Worm (Caenorhabditis elegans): ENCODE results near the gene atp-2.

Gene atp-2

DNA sequence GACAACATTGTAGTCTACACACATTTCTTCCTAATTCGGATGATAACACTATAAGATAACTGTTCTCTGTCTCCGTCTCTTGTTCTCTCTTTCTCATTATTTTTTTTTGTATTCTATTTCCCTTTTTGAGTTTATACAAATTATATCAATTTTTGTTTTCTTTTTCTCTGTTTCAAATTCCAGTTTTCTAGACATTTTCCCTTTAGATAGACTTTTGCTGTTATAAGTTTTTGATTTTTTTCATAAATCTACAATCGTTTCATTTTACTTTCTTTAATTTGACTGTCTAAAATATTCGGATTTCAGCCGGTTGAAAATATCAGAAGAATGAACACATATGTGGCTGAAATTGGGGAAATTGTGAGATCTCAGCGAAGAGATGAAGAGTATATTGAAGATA is 7.9 kb downstream of the atp-2 start, which contains the start of gene prx-10:
prx-10 (plus strand) TSS at position 301 of the 400 bp plus-strand sequence.
- no peak for TF ChIP-seq unc-62 (GFP tag; optimal IDR thresholded peaks at IDR 0.05)
- no peak for TF ChIP-seq lin-39 (tag; optimal IDR thresholded peaks at IDR 0.05)
- no peak for TF ChIP-seq nhr-12 (tag; optimal IDR thresholded peaks at IDR 0.05)
- no peak for TF ChIP-seq zag-1 (tag; optimal IDR thresholded peaks at IDR 0.05)
- no peak for TF ChIP-seq sox-4 (tag; optimal IDR thresholded peaks at IDR 0.05)
- TF ChIP-seq fos-1 (tag; optimal IDR thresholded peaks at IDR 0.05) = no peak
- peak; percentile 33 for TF ChIP-seq nhr-85 (tag)

DNA sequence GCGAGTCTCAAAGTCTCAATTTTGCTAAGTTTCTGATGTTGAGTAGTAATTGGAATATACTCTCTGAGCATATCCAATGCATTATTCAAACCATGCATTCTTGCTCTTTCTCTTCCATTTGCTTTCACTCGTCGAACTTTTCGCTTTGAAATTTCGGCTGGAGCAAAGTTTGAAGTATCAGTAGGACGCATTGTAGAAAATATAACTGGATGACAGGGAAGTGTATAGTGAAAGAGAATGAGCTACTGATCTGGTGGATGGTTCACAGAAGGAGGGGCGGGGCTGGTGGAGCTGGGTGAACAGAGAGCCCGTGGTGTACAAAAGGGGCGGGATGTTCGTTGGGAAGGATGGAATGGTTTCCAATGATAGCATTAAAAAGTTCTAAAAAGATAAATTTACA is 13.6 kb downstream of the atp-2 start:
- TF ChIP-seq unc-62 (GFP tag; optimal IDR thresholded peaks at IDR 0.05) (no peak), efl-1 (optimal IDR thresholded peaks at IDR 0.05) (no peak), efl-1 (GFP tag; optimal IDR thresholded peaks at IDR 0.05 in 1 of 2) (peak in 1 of 2 experiments; percentile 77)

DNA sequence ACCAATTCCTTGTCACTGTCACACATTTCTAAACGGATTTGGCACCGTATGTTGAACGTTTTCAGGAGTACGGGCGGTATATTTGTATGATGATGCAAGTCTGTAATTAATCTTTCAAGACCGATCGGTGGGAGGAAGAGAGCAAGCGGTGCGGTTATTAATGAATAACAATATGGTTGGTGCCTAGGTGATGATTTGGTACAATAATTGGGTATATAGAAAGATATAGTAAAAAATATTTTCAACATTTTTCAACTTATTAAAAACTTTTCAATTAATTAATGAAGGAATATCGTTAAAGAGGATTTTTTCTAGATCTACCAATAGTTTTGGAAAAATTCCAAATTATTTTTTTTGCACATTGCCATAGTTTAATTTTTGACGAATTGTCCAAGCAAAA is 16.3 kb downstream of the atp-2 start, which contains the start of gene cnd-1:
cnd-1 (minus strand) TSS at position 101 of the 400 bp plus-strand sequence.
- TF ChIP-seq C16A3.4 (tag; optimal IDR thresholded peaks at IDR 0.05) (no peak), egl-13 (tag; optimal IDR thresholded peaks at IDR 0.05) (no peak), C04F5.9 (tag; optimal IDR thresholded peaks at IDR 0.05) (no peak), grh-1 (GFP tag; IDR thresholded peaks at IDR 0.05) (no peak), mef-2 (tag; optimal IDR thresholded peaks at IDR 0.05) (no peak), elt-3 (tag; optimal IDR thresholded peaks at IDR 0.05) (no peak), snpc-4 (tag; optimal IDR thresholded peaks at IDR 0.05) (no peak), pax-3 (tag; optimal IDR thresholded peaks at IDR 0.05) (no peak), nhr-90 (tag; optimal IDR thresholded peaks at IDR 0.05; ENCODE audit: poor library complexity) (no peak), skn-1 (tag; optimal IDR thresholded peaks at IDR 0.05) (no peak), irx-1 (tag; optimal IDR thresholded peaks at IDR 0.05) (no peak), jun-1 (tag; optimal IDR thresholded peaks at IDR 0.05) (no peak), ceh-8 (GFP tag; optimal IDR thresholded peaks at IDR 0.05) (no peak), ztf-4 (tag; optimal IDR thresholded peaks at IDR 0.05) (no peak), elt-2 (tag; optimal IDR thresholded peaks at IDR 0.05) (no peak), fkh-4 (tag; optimal IDR thresholded peaks at IDR 0.05; ENCODE audit: borderline replicate concordance) (no peak), nhr-11 (tag; optimal IDR thresholded peaks at IDR 0.05) (no peak), unc-30 (tag; optimal IDR thresholded peaks at IDR 0.05) (no peak), Y116A8C.19 (tag; optimal IDR thresholded peaks at IDR 0.05; ENCODE audit: borderline replicate concordance) (no peak), pag-3 (tag; optimal IDR thresholded peaks at IDR 0.05; ENCODE audit: borderline replicate concordance, insufficient read depth) (no peak)

DNA sequence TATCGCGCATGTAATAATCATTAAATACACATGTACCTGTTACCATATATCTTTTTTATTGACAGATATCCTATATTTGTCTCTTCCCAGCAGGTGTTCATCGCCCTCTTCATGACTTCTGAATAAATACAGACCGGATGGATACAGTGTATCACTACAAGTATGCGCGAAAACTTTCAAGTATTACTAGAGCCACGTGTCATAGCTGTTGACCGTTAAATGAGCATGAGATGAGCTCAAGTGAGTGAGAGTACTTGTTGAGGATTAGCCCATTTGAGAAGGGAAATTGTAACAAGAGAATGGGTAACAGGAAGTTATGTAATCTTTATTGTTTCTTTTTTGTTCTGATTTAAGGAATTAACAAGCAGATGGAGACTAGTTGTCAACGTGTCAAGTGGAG is 16.9 kb downstream of the atp-2 start:
- TF ChIP-seq nhr-19 (GFP tag; conservative IDR thresholded peaks at IDR 0.05) (no peak), nhr-77 (tag; optimal IDR thresholded peaks at IDR 0.05) (no peak), lin-39 (tag; optimal IDR thresholded peaks at IDR 0.05) (no peak), ceh-8 (GFP tag; optimal IDR thresholded peaks at IDR 0.05) (no peak)

DNA sequence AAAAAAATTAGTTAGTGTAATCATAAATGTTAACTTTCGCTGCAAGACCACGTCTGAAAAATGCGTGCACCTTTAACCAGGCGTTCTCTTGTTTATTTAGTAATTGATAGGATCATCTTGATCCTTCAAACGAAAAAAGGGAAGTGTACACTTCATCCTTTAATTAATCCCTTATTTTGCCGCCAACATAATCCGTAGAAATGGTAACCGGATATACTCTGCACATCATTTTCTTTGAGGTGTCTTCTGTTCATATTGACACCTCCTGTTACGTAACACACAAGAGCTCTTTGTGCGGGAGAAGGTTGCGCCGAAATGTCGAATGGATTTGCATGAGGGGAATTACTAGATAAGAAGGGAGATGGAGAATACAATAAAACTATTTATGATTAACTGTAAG is 20.5 kb downstream of the atp-2 start:
- TF ChIP-seq dsc-1 (tag; optimal IDR thresholded peaks at IDR 0.05) (peak; percentile 48), efl-1 (optimal IDR thresholded peaks at IDR 0.05) (no peak), efl-1 (GFP tag; optimal IDR thresholded peaks at IDR 0.05 in 1 of 2) (peak in 1 of 2 experiments; percentile 29), grh-1 (GFP tag; IDR thresholded peaks at IDR 0.05) (no peak)

DNA sequence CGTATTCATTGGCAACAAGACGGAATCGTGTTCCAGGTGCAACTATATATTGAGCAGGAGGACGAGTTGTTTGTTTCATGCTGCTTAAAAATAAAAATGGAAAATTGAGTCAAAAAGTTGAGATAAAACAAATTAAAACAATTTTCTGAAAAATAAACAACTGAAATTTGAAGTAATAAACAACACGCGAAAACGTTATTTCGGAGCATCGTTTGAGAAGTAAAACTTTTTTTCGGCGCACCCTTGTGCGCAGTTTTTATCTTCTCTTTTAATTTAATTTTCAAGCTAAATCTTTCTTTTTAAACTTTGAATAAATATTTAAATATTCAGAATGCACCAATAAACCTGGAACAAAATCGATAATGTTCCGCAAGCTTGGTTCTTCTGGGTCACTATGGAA is 25.9 kb downstream of the atp-2 start, which contains the start of the genes sumv-1 and gop-1:
sumv-1 (minus strand) TSS at position 80 of the 400 bp plus-strand sequence.
gop-1 (plus strand) TSS at position 331 of the 400 bp plus-strand sequence.
- TF ChIP-seq dpl-1 (GFP tag; optimal IDR thresholded peaks at IDR 0.05) = peak in 1 of 3 experiments; percentile 14
- TF ChIP-seq nhr-84 (tag; optimal IDR thresholded peaks at IDR 0.05) = no peak
- TF ChIP-seq hlh-17 (GFP tag; optimal IDR thresholded peaks at IDR 0.05; ENCODE audit: borderline replicate concordance) = no peak
- TF ChIP-seq C34B4.2 (tag; optimal IDR thresholded peaks at IDR 0.05) = no peak
- TF ChIP-seq efl-1 (optimal IDR thresholded peaks at IDR 0.05) = no peak
- peak; percentile 2 to 81 for TF ChIP-seq efl-1 (GFP tag; optimal IDR thresholded peaks at IDR 0.05 in 1 of 2)
- no peak for TF ChIP-seq lsy-2 (tag; optimal IDR thresholded peaks at IDR 0.05)
- peak; percentile 3 to 11 for TF ChIP-seq lin-35 (GFP tag; optimal IDR thresholded peaks at IDR 0.05)
- no peak for TF ChIP-seq nhr-90 (tag; optimal IDR thresholded peaks at IDR 0.05; ENCODE audit: poor library complexity)
- TF ChIP-seq ets-5 (GFP tag; IDR thresholded peaks at IDR 0.05) = no peak
- TF ChIP-seq alr-1 (tag; optimal IDR thresholded peaks at IDR 0.05; ENCODE audit: borderline replicate concordance) = no peak
- no peak for TF ChIP-seq aly-2 (tag; optimal IDR thresholded peaks at IDR 0.05)
